Fruit fly (Drosophila melanogaster) whole organism, embryonic: ENCODE measurements around the gene CG33107.
A peak's percentile ranks its signal among the peaks of the same experiment; 100 is the strongest.

Source experiments
- Atf6 ChIP-seq: fragments of 200-800 bp; sonication (Bioruptor generic); IDR thresholded peaks from 2 replicates; pipeline ENCODE4 v1.3.6; 2022; ENCODE audit warnings: missing biosample characterization, missing genetic modification characterization
- BtbVII ChIP-seq: fragments of 200-800 bp; sonication (Bioruptor generic); optimal IDR thresholded peaks from 3 replicates; lab custom pipeline; 2017; ENCODE audit warnings: missing biosample characterization, mild to moderate bottlenecking, missing genetic modification characterization
- CG1024 ChIP-seq: fragments of 200-800 bp; sonication (Bioruptor generic); IDR thresholded peaks from 2 replicates; pipeline ENCODE4 v1.3.6; 2022; ENCODE audit warnings: missing biosample characterization, missing genetic modification characterization
- CG10462 ChIP-seq: fragments of 200-800 bp; sonication (Bioruptor generic); optimal IDR thresholded peaks from 2 replicates; lab custom pipeline; 2016; ENCODE audit warnings: missing biosample characterization, missing genetic modification characterization
- CG10654 ChIP-seq: fragments of 200-800 bp; sonication (Bioruptor generic); optimal IDR thresholded peaks from 2 replicates; lab custom pipeline; 2016; ENCODE audit warnings: missing biosample characterization, missing genetic modification characterization
- CG10979 ChIP-seq: fragments of 200-800 bp; sonication (Bioruptor generic); optimal IDR thresholded peaks from 2 replicates; lab custom pipeline; 2018; ENCODE audit warnings: missing biosample characterization, mild to moderate bottlenecking, missing genetic modification characterization, moderate library complexity
- CG11085 ChIP-seq: fragments of 200-800 bp; sonication (Bioruptor generic); IDR thresholded peaks from 2 replicates; pipeline ENCODE4 v1.3.6; 2022; ENCODE audit warnings: missing biosample characterization, missing genetic modification characterization
- CG11247 ChIP-seq: fragments of 200-800 bp; sonication (Bioruptor generic); IDR thresholded peaks from 2 replicates; pipeline ENCODE4 v1.3.6; 2022; ENCODE audit warnings: missing biosample characterization, missing genetic modification characterization
- CG12071 ChIP-seq: fragments of 200-800 bp; sonication (Bioruptor generic); optimal IDR thresholded peaks from 3 replicates; lab custom pipeline; 2018; ENCODE audit warnings: missing biosample characterization, mild to moderate bottlenecking, missing genetic modification characterization
- CG12219 ChIP-seq: fragments of 200-800 bp; sonication (Bioruptor generic); optimal IDR thresholded peaks from 3 replicates; lab custom pipeline; 2018; ENCODE audit warnings: missing biosample characterization, mild to moderate bottlenecking, missing genetic modification characterization
- CG12659 ChIP-seq: fragments of 200-800 bp; sonication (Bioruptor generic); optimal IDR thresholded peaks from 3 replicates; lab custom pipeline; 2017; ENCODE audit warnings: mild to moderate bottlenecking, missing biosample characterization, missing genetic modification reagents, missing genetic modification characterization
- CG12769 ChIP-seq: fragments of 200-800 bp; sonication (Bioruptor generic); optimal IDR thresholded peaks from 2 replicates; lab custom pipeline; 2019; ENCODE audit warnings: missing biosample characterization, mild to moderate bottlenecking, missing genetic modification characterization, moderate library complexity
- CG13424 ChIP-seq: fragments of 200-800 bp; sonication (Bioruptor generic); optimal IDR thresholded peaks from 2 replicates; lab custom pipeline; 2019; ENCODE audit warnings: missing biosample characterization, mild to moderate bottlenecking, missing genetic modification characterization, moderate library complexity
- CG13894 ChIP-seq: fragments of 200-800 bp; sonication (Bioruptor generic); optimal IDR thresholded peaks from 3 replicates; lab custom pipeline; 2018; ENCODE audit warnings: missing biosample characterization, mild to moderate bottlenecking, missing genetic modification characterization, moderate library complexity
- CG17186 ChIP-seq: fragments of 200-800 bp; sonication (Bioruptor generic); optimal IDR thresholded peaks from 3 replicates; lab custom pipeline; 2017; ENCODE audit warnings: missing biosample characterization, missing genetic modification reagents, missing genetic modification characterization
- CG17912 ChIP-seq: fragments of 200-800 bp; sonication (Bioruptor generic); optimal IDR thresholded peaks from 2 replicates; lab custom pipeline; 2018; ENCODE audit warnings: missing biosample characterization, mild to moderate bottlenecking, missing genetic modification characterization
- CG18599 ChIP-seq: fragments of 200-800 bp; sonication (Bioruptor generic); optimal IDR thresholded peaks from 3 replicates; lab custom pipeline; 2017; ENCODE audit warnings: missing biosample characterization, missing genetic modification characterization, mild to moderate bottlenecking, moderate library complexity, missing genetic modification reagents
- CG2678 ChIP-seq: fragments of 200-800 bp; sonication (Bioruptor generic); optimal IDR thresholded peaks from 3 replicates; lab custom pipeline; 2019; ENCODE audit warnings: missing biosample characterization, mild to moderate bottlenecking, missing genetic modification characterization, moderate library complexity
- CG2712 ChIP-seq: fragments of 200-800 bp; optimal IDR thresholded peaks from 3 replicates; lab custom pipeline; 2019; ENCODE audit warnings: missing biosample characterization, mild to moderate bottlenecking, missing genetic modification characterization, moderate library complexity
- CG31224 ChIP-seq: fragments of 200-800 bp; sonication (Bioruptor generic); IDR thresholded peaks from 2 replicates; pipeline ENCODE4 v1.3.6; 2022; ENCODE audit warnings: missing biosample characterization, missing genetic modification characterization
- CG6175 ChIP-seq: fragments of 200-800 bp; sonication (Bioruptor generic); IDR thresholded peaks from 3 replicates; pipeline ENCODE4 v1.3.6; 2022; ENCODE audit warnings: missing biosample characterization, missing genetic modification characterization
- CG6765 ChIP-seq: fragments of 200-800 bp; sonication (Bioruptor generic); optimal IDR thresholded peaks from 3 replicates; lab custom pipeline; 2017; ENCODE audit warnings: missing biosample characterization, mild to moderate bottlenecking, missing genetic modification characterization
- CG7556 ChIP-seq: fragments of 200-800 bp; sonication (Bioruptor generic); optimal IDR thresholded peaks from 2 replicates; lab custom pipeline; 2017; ENCODE audit warnings: missing biosample characterization, mild to moderate bottlenecking, missing genetic modification characterization
- CG8089 ChIP-seq: fragments of 200-800 bp; sonication (Bioruptor generic); optimal IDR thresholded peaks from 3 replicates; lab custom pipeline; 2016; ENCODE audit warnings: missing biosample characterization, missing genetic modification characterization
- CG9797 ChIP-seq: fragments of 200-800 bp; sonication (Bioruptor generic); optimal IDR thresholded peaks from 3 replicates; lab custom pipeline; 2018; ENCODE audit warnings: missing biosample characterization, mild to moderate bottlenecking, missing genetic modification characterization
- CHES-1-like ChIP-seq: fragments of 200-800 bp; sonication (Bioruptor generic); optimal IDR thresholded peaks from 2 replicates; lab custom pipeline; 2016; ENCODE audit warnings: missing biosample characterization, missing genetic modification characterization
- CkIIα-i1 ChIP-seq: fragments of 200-800 bp; sonication (Bioruptor generic); IDR thresholded peaks from 2 replicates; pipeline ENCODE4 v1.3.6; 2022; ENCODE audit warnings: missing biosample characterization, missing genetic modification characterization
- Dek ChIP-seq: fragments of 200-800 bp; sonication (Bioruptor generic); optimal IDR thresholded peaks from 3 replicates; lab custom pipeline; 2019; ENCODE audit warnings: missing biosample characterization, mild to moderate bottlenecking, missing genetic modification characterization, moderate library complexity
- Elba2 ChIP-seq: fragments of 200-800 bp; sonication (Bioruptor generic); optimal IDR thresholded peaks from 3 replicates; lab custom pipeline; 2016; ENCODE audit warnings: missing biosample characterization, missing genetic modification characterization
- Gug ChIP-seq: fragments of 200-800 bp; sonication (Bioruptor generic); IDR thresholded peaks from 4 replicates; pipeline ENCODE4 v1.3.6; 2022; ENCODE audit warnings: missing biosample characterization, missing genetic modification characterization
- Hmx ChIP-seq: fragments of 200-800 bp; sonication (Bioruptor generic); optimal IDR thresholded peaks from 2 replicates; lab custom pipeline; 2016; ENCODE audit warnings: missing biosample characterization, missing genetic modification characterization
- Hsf ChIP-seq: fragments of 200-800 bp; sonication (Bioruptor generic); optimal IDR thresholded peaks from 3 replicates; lab custom pipeline; 2016; ENCODE audit warnings: missing biosample characterization, missing genetic modification characterization
- Lpt ChIP-seq: fragments of >200 bp; optimal IDR thresholded peaks from 2 replicates; lab custom pipeline; 2018; ENCODE audit warnings: missing biosample characterization, missing genetic modification characterization
- Neu2 ChIP-seq: fragments of 200-800 bp; sonication (Bioruptor generic); optimal IDR thresholded peaks from 3 replicates; lab custom pipeline; 2016; ENCODE audit warnings: missing biosample characterization, missing genetic modification characterization, borderline replicate concordance
- Sry-β ChIP-seq: fragments of 200-800 bp; sonication (Bioruptor generic); optimal IDR thresholded peaks from 2 replicates; lab custom pipeline; 2018; ENCODE audit warnings: missing biosample characterization, mild to moderate bottlenecking, missing genetic modification characterization, moderate library complexity
- ase ChIP-seq: fragments of 200-800 bp; sonication (Bioruptor generic); IDR thresholded peaks from 3 replicates; pipeline ENCODE4 v1.3.6; 2022; ENCODE audit warnings: missing biosample characterization, missing genetic modification characterization
- bowl ChIP-seq: fragments of 200-800 bp; sonication (Bioruptor generic); IDR thresholded peaks from 2 replicates; pipeline ENCODE4 v1.3.6; 2022; ENCODE audit warnings: missing biosample characterization, missing genetic modification characterization
- cato ChIP-seq: fragments of 200-800 bp; sonication (Bioruptor generic); optimal IDR thresholded peaks from 2 replicates; lab custom pipeline; 2016; ENCODE audit warnings: missing biosample characterization, missing genetic modification characterization, borderline replicate concordance
- ci ChIP-seq: fragments of 200-800 bp; sonication (Bioruptor generic); IDR thresholded peaks from 3 replicates; pipeline ENCODE4 v1.3.6; 2022; ENCODE audit warnings: missing biosample characterization, missing genetic modification characterization
- crc ChIP-seq: fragments of 200-800 bp; sonication (Bioruptor generic); optimal IDR thresholded peaks from 2 replicates; lab custom pipeline; 2016; ENCODE audit warnings: missing biosample characterization, missing genetic modification characterization
- dati ChIP-seq: fragments of 200-800 bp; sonication (Bioruptor generic); IDR thresholded peaks from 2 replicates; pipeline ENCODE4 v1.3.6; 2022; ENCODE audit warnings: missing biosample characterization, missing genetic modification characterization
- dmrt99B ChIP-seq: fragments of 200-800 bp; sonication (Bioruptor generic); optimal IDR thresholded peaks from 2 replicates; lab custom pipeline; 2018; ENCODE audit warnings: missing biosample characterization, mild to moderate bottlenecking, missing genetic modification characterization, moderate library complexity
- exex ChIP-seq: fragments of 200-800 bp; sonication (Bioruptor generic); optimal IDR thresholded peaks from 4 replicates; lab custom pipeline; 2018; ENCODE audit warnings: missing biosample characterization, mild to moderate bottlenecking, missing genetic modification characterization, moderate library complexity
- fd96Cb ChIP-seq: fragments of 200-800 bp; sonication (Bioruptor generic); optimal IDR thresholded peaks from 2 replicates; lab custom pipeline; 2018; ENCODE audit warnings: missing biosample characterization, mild to moderate bottlenecking, missing genetic modification characterization, moderate library complexity
- mld ChIP-seq: fragments of 200-800 bp; sonication (Bioruptor generic); IDR thresholded peaks from 3 replicates; pipeline ENCODE4 v1.3.6; 2022; ENCODE audit warnings: missing biosample characterization, missing genetic modification characterization; ENCODE audit not compliant: partially characterized antibody
- pfk ChIP-seq: fragments of 200-800 bp; sonication (Bioruptor generic); optimal IDR thresholded peaks from 2 replicates; lab custom pipeline; 2018; ENCODE audit warnings: missing biosample characterization, mild to moderate bottlenecking, missing genetic modification characterization, moderate library complexity
- sens-2 ChIP-seq: fragments of 200-800 bp; sonication (Bioruptor generic); IDR thresholded peaks from 2 replicates; pipeline ENCODE4 v1.3.6; 2022; ENCODE audit warnings: missing biosample characterization, missing genetic modification characterization
- sr ChIP-seq: fragments of 200-800 bp; sonication (Bioruptor generic); IDR thresholded peaks from 3 replicates; pipeline ENCODE4 v1.3.6; 2022; ENCODE audit warnings: missing biosample characterization, missing genetic modification characterization
- stc ChIP-seq: fragments of 200-800 bp; sonication (Bioruptor generic); IDR thresholded peaks from 2 replicates; pipeline ENCODE4 v1.3.6; 2022; ENCODE audit warnings: missing biosample characterization, missing genetic modification characterization
- tap ChIP-seq: fragments of 200-800 bp; optimal IDR thresholded peaks from 3 replicates; lab custom pipeline; 2019; ENCODE audit warnings: missing biosample characterization, mild to moderate bottlenecking, missing genetic modification characterization, moderate library complexity
- trh ChIP-seq: fragments of 200-800 bp; sonication (Bioruptor generic); optimal IDR thresholded peaks from 2 replicates; lab custom pipeline; 2016; ENCODE audit warnings: missing biosample characterization, missing genetic modification characterization
- vnd ChIP-seq: fragments of 200-800 bp; sonication (Bioruptor generic); IDR thresholded peaks from 3 replicates; pipeline ENCODE4 v1.3.6; 2022; ENCODE audit warnings: missing biosample characterization, missing genetic modification characterization; ENCODE audit not compliant: partially characterized antibody

The CG33107 gene

DNA sequence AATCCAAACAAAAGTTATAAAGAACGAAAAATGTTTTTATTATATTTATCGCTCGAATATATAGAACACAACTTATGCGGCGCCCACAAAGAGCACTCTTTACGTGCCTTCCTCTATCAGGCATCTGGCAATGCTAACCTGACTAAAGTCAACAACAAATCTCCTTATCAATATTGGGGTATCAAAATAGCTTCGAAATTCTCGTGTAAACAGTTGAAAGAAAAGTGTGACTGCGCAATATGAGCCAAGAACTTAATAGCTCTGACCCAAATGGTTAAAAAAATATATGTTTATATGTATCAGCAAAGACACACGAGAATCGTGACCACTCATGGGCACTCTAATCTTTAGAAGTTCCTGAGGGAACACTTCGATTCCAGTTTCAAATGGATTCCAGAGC, 46.6 kb upstream of the CG33107 start (continued):
- TF ChIP-seq mld (GFP tag; lab: Robert Waterston, UW), result no peak
- TF ChIP-seq bowl (GFP tag; lab: Robert Waterston, UW), result no peak
- TF ChIP-seq CG31224 (GFP tag; lab: Robert Waterston, UW), result no peak
- TF ChIP-seq cato (GFP tag; lab: Kevin White, UChicago), result no peak
- no peak for TF ChIP-seq CG12071
- peak; percentile 51 for TF ChIP-seq exex (tag; lab: Kevin White, UChicago)
- no peak for TF ChIP-seq CG11247 (GFP tag; lab: Robert Waterston, UW)
- no peak for TF ChIP-seq Sry-β (GFP tag; lab: Kevin White, UChicago)
- TF ChIP-seq CG2678 (tag; lab: Kevin White, UChicago), result peak; percentile 22
- no peak for TF ChIP-seq CG9797 (GFP tag; lab: Kevin White, UChicago)
- no peak for TF ChIP-seq crc
- TF ChIP-seq Neu2 (GFP tag; lab: Kevin White, UChicago), result no peak
- TF ChIP-seq Lpt (GFP tag; lab: Kevin White, UChicago), result no peak
- TF ChIP-seq Dek (tag; lab: Kevin White, UChicago), result no peak
- no peak for TF ChIP-seq Gug
- TF ChIP-seq BtbVII (GFP tag; lab: Kevin White, UChicago), result no peak
- no peak for TF ChIP-seq CG6175 (GFP tag; lab: Robert Waterston, UW)
- TF ChIP-seq dati, result no peak
- no peak for TF ChIP-seq CkIIα-i1
- no peak for TF ChIP-seq CG10979 (tag; lab: Kevin White, UChicago)
- TF ChIP-seq Atf6 (GFP tag; lab: Robert Waterston, UW), result no peak
- no peak for TF ChIP-seq CG7556 (GFP tag; lab: Kevin White, UChicago)
- no peak for TF ChIP-seq Elba2
- TF ChIP-seq pfk (GFP tag; lab: Kevin White, UChicago), result no peak
- peak; percentile 15 for TF ChIP-seq CG12219 (GFP tag; lab: Kevin White, UChicago)
- TF ChIP-seq Hsf, result no peak
- TF ChIP-seq CG10654, result no peak
- TF ChIP-seq ase (GFP tag; lab: Robert Waterston, UW), result no peak
- TF ChIP-seq CG2712 (tag; lab: Kevin White, UChicago), result no peak
- peak; percentile 21 for TF ChIP-seq CG12659 (GFP tag; lab: Kevin White, UChicago)
- TF ChIP-seq trh (GFP tag; lab: Kevin White, UChicago), result no peak
- TF ChIP-seq vnd (GFP tag; lab: Robert Waterston, UW), result no peak
- TF ChIP-seq CG17912 (GFP tag; lab: Kevin White, UChicago), result peak; percentile 31
- TF ChIP-seq CG12769 (tag; lab: Kevin White, UChicago), result peak; percentile 64
- TF ChIP-seq ci (GFP tag; lab: Robert Waterston, UW), result peak; percentile 72
- no peak for TF ChIP-seq CG1024 (GFP tag; lab: Robert Waterston, UW)
- TF ChIP-seq CG11085 (GFP tag; lab: Robert Waterston, UW), result no peak
- no peak for TF ChIP-seq sens-2
- no peak for TF ChIP-seq Hmx (GFP tag; lab: Kevin White, UChicago)
- TF ChIP-seq stc (GFP tag; lab: Robert Waterston, UW), result no peak
- no peak for TF ChIP-seq sr (GFP tag; lab: Robert Waterston, UW)
- no peak for TF ChIP-seq CHES-1-like
- peak; percentile 8 for TF ChIP-seq CG13424 (tag; lab: Kevin White, UChicago)
- no peak for TF ChIP-seq CG8089
- TF ChIP-seq CG18599, result peak; percentile 46
- TF ChIP-seq CG13894 (tag; lab: Kevin White, UChicago), result no peak
- TF ChIP-seq CG17186 (GFP tag; lab: Kevin White, UChicago), result no peak
- no peak for TF ChIP-seq CG6765 (GFP tag; lab: Kevin White, UChicago)
- no peak for TF ChIP-seq fd96Cb (tag; lab: Kevin White, UChicago)
- TF ChIP-seq tap (tag; lab: Kevin White, UChicago), result no peak
- no peak for TF ChIP-seq dmrt99B (tag; lab: Kevin White, UChicago)
- TF ChIP-seq CG10462 (GFP tag; lab: Kevin White, UChicago), result no peak
